Worm (Caenorhabditis elegans) whole organism, dauer: Measurements from ENCODE around the gene ztf-29.

Experiments
- unc-62 ChIP-seq: sonication (generic microtip); optimal IDR thresholded peaks from 2 replicates; lab custom pipeline; 2017; ENCODE audit warnings: missing biosample characterization, missing genetic modification reagents, missing genetic modification characterization

ztf-29 gene

DNA sequence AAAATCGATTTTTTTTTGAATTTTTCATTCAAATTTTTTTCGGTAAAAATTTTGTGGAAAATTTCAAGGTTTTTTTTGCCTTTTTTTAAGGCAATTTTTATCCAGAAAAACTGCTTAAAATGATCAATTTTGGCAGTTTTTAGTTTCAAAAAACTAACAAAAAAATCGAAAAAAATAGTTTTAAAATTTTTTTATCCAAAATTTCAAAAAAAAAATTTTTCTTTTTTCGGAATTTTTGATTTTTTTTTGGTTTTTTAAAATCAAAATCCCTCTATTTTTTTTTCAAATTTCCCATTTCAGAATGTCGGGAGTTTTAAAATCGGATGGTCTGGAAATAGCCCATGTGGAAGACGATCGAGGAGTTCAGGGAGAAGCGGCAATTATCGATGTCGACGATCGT, 13.0 kb downstream of the ztf-29 start, which contains the start of gene Y66D12A.8:
Y66D12A.8 (plus strand) TSS at position 301 of the 400 bp plus-strand sequence.
- no peak for TF ChIP-seq unc-62 (GFP tag; lab: Kevin White, UChicago)

DNA sequence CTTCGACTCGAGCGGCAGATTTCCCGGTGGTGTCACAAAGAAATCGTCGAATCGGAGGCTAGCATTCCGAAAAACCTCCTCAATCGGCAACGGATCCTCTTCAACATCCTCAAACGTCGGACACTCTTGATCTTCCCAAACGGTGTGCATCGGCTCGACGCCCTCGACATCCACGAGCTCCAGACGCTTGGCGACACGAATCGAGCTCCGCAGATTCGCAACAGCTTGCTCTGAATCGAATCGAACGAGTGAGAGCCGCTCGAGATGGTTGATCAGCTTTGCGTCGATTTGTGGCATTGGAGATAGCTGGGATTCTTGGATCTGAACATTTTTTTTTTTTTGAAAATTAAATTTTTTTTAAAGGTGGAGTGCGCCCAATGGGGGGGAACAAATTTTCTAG, 18.4 kb downstream of the ztf-29 start:
- no peak for TF ChIP-seq unc-62 (GFP tag; lab: Kevin White, UChicago)

DNA sequence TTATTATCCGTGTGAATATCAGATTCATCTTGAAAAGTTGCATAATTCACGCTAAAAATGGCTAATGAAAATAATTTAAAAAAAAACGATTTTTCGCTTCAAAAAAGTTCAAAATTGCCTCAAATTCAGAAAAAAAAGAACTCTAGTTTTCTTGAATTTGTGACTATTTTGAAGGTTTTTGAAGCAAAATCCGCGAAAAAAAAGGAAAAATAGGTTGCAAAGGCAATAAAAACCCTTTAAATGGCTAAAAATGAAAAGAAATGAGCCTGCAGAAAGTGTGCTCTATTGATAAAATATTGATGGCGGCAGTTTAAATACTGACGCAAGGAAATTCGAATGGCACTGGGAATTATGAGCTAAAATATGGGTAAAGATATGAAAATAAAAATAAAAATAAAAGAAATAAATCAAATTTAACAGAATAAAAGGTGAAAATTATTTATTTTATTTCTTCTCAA, 19.5 kb downstream of the ztf-29 start, which contains the start of gene Y66D12A.7:
Y66D12A.7 (minus strand) TSS at position 51 of the 458 bp plus-strand sequence.
- no peak for TF ChIP-seq unc-62 (GFP tag; lab: Kevin White, UChicago)

DNA sequence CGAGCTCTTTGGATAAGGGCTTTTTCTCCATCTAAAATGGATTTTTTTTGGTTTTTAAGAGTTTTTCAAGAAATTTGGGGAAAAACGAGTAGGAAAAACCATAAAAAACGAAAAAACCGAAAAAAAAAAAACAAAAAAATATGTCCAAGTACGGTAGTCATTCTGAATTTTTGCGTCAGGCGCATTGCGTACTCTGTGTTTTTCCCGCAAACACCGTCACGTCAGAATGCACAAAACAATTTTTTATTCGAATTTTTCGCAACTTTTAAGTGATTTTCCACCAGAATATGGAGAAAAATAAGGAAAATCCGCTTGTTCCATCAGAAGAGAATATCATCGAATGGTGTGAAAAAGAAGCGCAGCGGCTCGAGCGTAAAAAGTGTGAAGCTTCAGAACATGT, 20.4 kb downstream of the ztf-29 start, which contains the start of the genes Y66D12A.6 and ceh-92:
Y66D12A.6 (minus strand) TSS at position 31 of the 400 bp plus-strand sequence.
ceh-92 (plus strand) TSS at position 229 of the 400 bp plus-strand sequence.
- TF ChIP-seq unc-62 (GFP tag; lab: Kevin White, UChicago), result no peak

DNA sequence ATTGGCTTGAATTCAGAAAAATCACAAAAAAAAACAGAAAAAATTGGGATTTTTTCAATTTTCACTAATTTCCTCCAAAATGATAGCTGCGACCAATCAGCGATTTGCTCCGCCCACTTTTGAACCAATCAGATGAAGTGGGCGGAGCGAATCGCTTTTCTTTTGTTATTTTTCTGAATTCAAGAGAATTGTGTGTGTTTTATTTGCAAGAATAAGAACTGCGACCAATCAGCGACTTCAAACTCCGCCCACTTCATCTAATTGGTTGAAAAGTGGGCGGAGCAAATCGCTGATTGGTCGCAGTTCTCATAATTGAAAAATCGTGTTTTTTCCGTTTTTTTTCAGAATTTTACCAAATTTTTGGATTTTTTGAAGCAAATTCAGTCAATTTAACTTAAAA, 21.6 kb downstream of the ztf-29 start:
- no peak for TF ChIP-seq unc-62 (GFP tag; lab: Kevin White, UChicago)

DNA sequence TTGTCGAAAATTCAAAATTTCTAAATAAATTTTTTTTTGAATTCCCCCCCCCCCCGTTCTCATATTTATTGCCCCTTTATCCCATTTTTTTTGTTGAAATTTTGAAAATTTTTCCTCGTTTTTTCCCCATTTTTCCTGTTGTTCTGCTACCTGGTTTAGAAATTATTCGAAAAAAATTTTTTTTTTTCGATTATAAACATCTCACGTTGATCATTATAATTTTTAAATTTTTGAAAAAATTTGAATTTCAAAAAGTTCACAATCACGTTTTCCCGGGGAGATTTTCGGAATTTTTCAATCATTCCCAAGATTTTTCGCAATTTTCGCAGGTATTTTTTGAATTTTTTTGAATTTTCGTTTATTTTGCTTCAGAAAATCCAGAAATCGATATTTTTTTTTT, 28.0 kb downstream of the ztf-29 start, which contains the start of gene Y66D12A.3:
Y66D12A.3 (plus strand) TSS at position 301 of the 400 bp plus-strand sequence.
- TF ChIP-seq unc-62 (GFP tag; lab: Kevin White, UChicago), result no peak

DNA sequence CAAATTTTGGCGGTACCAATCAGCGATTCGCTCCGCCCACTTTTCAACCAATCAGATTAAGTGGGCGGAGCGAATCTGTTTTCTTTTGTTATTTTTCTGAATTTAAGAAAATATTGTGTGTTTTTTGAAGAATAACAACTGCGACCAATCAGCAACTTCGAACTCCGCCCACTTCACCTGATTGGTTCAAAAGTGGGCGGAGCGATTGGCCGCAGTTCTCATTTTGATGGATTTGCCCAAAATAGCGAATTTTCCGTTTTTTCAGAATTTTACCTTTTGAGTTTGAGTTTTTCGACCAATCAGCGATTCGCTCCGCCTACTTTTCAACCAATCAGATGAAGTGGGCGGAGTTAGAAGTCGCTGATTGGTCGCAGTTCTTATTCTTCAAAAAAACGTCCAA, 28.4 kb downstream of the ztf-29 start:
- no peak for TF ChIP-seq unc-62 (GFP tag; lab: Kevin White, UChicago)

DNA sequence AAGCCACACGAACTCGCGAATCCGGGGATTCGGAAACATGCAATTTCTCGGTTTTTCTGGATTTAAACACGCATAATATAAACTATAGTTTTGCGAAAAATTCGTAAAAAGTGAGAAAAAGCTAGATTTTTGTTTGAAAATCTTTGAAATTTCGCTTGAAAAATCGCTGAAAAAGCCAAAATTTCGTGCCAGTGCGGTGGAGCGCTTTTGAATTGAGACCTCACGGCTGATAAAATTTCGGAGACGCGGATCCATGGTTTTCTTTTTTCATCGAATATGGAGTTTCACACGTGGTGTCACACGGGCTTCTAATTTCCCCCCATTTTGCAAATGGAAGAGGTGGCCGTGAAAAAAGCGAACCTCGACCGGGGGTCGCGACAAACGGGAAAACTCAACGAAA, 29.3 kb downstream of the ztf-29 start:
- TF ChIP-seq unc-62 (GFP tag; lab: Kevin White, UChicago), result no peak

DNA sequence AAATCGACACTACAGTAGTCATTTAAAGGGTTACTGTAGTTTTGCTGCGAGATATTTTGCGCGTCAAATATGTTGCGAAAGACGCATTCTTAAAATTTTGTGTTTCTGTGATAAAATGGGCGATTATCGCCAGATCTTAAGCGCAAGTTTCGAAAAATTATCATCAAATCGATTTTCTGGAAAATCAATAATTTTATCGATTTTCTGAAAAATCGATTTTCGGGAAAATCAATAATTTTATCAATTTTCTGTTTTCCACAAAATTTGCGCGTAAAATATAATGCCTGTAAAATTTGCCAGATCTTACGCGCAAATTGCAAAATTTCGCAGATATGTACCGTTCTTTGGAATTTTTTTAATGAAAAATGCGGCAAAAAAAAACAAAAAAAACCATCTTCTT, 31.1 kb downstream of the ztf-29 start:
- no peak for TF ChIP-seq unc-62 (GFP tag; lab: Kevin White, UChicago)

DNA sequence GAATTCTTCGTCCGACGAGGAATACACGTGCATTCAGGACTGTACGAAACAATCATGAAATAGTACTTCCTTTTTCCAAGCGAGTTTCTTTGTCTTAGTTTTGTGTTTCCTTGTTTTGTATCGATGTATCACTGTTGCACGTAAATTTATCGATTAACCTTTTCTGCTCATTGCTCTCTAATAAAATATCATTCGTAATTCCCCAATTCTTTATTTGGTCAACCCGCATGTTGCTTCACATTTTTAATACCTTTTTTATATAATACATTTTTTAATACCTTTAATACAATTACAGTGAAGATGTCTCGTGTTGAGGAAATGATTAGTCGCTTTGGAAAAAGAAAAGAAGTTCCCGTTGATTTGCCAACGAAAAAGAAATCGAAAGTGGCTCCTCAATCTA, 46.9 kb downstream of the ztf-29 start, which contains the start of gene Y66D12A.1:
Y66D12A.1 (plus strand) TSS at position 301 of the 400 bp plus-strand sequence.
- TF ChIP-seq unc-62 (GFP tag; lab: Kevin White, UChicago), result no peak

DNA sequence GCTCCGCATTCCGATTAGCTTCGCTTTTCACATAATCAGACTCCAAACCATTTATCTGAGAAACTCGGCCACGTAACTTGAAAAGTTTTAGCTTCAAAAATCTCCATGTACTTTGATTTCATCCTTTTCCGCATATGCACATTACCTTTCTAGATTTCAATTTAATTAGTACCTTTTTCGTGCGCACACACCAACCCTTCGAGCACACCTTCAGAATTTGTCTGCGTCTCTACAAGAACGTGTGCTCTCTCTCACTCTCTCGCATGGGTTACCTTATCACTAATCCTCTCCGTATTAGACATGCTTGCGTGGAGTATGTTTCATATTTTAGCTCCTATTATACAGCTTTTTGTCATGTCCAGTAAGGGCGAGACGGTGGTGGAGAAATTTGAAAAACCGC, 48.6 kb downstream of the ztf-29 start, which contains the start of gene Y66D12A.30:
Y66D12A.30 (plus strand) TSS at position 301 of the 400 bp plus-strand sequence.
- no peak for TF ChIP-seq unc-62 (GFP tag; lab: Kevin White, UChicago)

DNA sequence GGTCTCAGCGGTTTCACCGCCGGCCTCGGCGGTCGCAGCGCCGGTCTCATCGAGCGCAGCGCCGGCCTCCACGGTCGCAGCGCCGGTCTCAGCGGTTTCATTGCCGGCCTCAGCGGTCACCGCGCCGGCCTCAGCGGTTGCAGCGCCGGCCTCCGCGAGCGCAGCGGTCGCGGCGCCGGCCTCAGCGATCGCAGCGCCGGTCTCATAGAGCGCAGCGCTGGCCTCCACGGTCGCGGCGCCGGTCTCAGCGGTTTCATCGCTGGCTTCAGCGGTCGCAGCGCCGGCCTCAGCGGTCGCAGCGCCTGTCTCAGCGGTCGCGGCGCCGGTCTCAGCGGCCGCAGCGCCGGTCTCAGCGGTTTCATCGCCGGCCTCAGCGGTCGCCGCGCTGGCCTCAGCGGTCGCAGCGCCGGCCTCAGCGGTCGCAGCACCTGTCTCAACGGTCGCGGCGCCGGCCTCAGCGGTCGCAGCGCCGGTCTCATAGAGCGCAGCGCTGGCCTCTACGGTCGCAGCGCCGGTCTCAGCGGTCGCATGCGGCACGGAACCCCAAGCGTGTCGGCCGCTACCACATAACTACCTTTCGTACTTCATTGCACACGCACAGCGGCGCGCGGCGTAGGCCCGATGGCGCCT, 50.8 kb downstream of the ztf-29 start:
- no peak for TF ChIP-seq unc-62 (GFP tag; lab: Kevin White, UChicago)
